Fruit fly (Drosophila melanogaster): ENCODE results near the gene Had1.
A peak's percentile ranks its signal among the peaks of the same experiment; 100 is the strongest.

The Had1 gene

dm6 chrX:16335107-16335642 lies 26.7 kb upstream of the Had1 start (continued):
- TF ChIP-seq chinmo (GFP tag; IDR thresholded peaks at IDR 0.05; ENCODE audit: partially characterized antibody), result 0 out of 4 replicates have a peak, but pooled peaks have one; percentile 40
- TF ChIP-seq Fer3 (tag; optimal IDR thresholded peaks at IDR 0.05), result peak; percentile 64
- TF ChIP-seq Hey (tag; optimal IDR thresholded peaks at IDR 0.05), result no peak
- peak; percentile 60 for TF ChIP-seq CG18764 (GFP tag; optimal IDR thresholded peaks at IDR 0.05)
- peak; percentile 61; the same call in 2 of the 3 replicates for TF ChIP-seq gce (GFP tag; IDR thresholded peaks at IDR 0.05)
- TF ChIP-seq corto (GFP tag; optimal IDR thresholded peaks at IDR 0.05), result no peak
- peak; percentile 47; the same call in 1 of the 2 replicates for TF ChIP-seq CG8765 (GFP tag; IDR thresholded peaks at IDR 0.05)
- TF ChIP-seq sna (GFP tag; IDR thresholded peaks at IDR 0.05; ENCODE audit: partially characterized antibody), result no peak
- TF ChIP-seq Mrtf (GFP tag; IDR thresholded peaks at IDR 0.05), result peak; percentile 73
- TF ChIP-seq CG7372 (GFP tag; IDR thresholded peaks at IDR 0.05), result peak; percentile 55; the same call in 1 of the 2 replicates
- peak; percentile 17 for TF ChIP-seq MESR4 (GFP tag; optimal IDR thresholded peaks at IDR 0.05)
- TF ChIP-seq CG8478 (optimal IDR thresholded peaks at IDR 0.05), result no peak
- TF ChIP-seq pfk (GFP tag; optimal IDR thresholded peaks at IDR 0.05), result peak; percentile 23
- peak; percentile 24 for TF ChIP-seq gcm (GFP tag; optimal IDR thresholded peaks at IDR 0.05)
- no peak for TF ChIP-seq cad (GFP tag; optimal IDR thresholded peaks at IDR 0.05)
- peak; percentile 60 for TF ChIP-seq fu2 (GFP tag; optimal IDR thresholded peaks at IDR 0.05)
- TF ChIP-seq dimm (GFP tag; IDR thresholded peaks at IDR 0.05), result no peak
- peak; percentile 52 for TF ChIP-seq eyg (GFP tag; optimal IDR thresholded peaks at IDR 0.05)
- peak; percentile 61; the same call in 1 of the 3 replicates for TF ChIP-seq CG2889 (GFP tag; IDR thresholded peaks at IDR 0.05)
- TF ChIP-seq CG16815 (GFP tag; optimal IDR thresholded peaks at IDR 0.05), result peak; percentile 36
- peak; percentile 78; the same call in 2 of the 3 replicates for TF ChIP-seq otp (GFP tag; IDR thresholded peaks at IDR 0.05)
- peak; percentile 74 for TF ChIP-seq sob (GFP tag; IDR thresholded peaks at IDR 0.05)
- TF ChIP-seq gcm2 (GFP tag; optimal IDR thresholded peaks at IDR 0.05), result peak; percentile 68
- TF ChIP-seq vfl (GFP tag; optimal IDR thresholded peaks at IDR 0.05), result peak; percentile 75
- peak; percentile 48 for TF ChIP-seq Myb (GFP tag; optimal IDR thresholded peaks at IDR 0.05)
- peak; percentile 53 for TF ChIP-seq CG4282 (GFP tag; optimal IDR thresholded peaks at IDR 0.05)
- TF ChIP-seq CG14441 (GFP tag; IDR thresholded peaks at IDR 0.05), result peak; percentile 82
- peak; percentile 72 for TF ChIP-seq ttk (GFP tag; IDR thresholded peaks at IDR 0.05)
- TF ChIP-seq crc (GFP tag; optimal IDR thresholded peaks at IDR 0.05), result peak; percentile 38
- TF ChIP-seq lmd (GFP tag; IDR thresholded peaks at IDR 0.05), result peak; percentile 72
- TF ChIP-seq CG17385 (GFP tag; optimal IDR thresholded peaks at IDR 0.05), result peak; percentile 90
- TF ChIP-seq TFAM (GFP tag; optimal IDR thresholded peaks at IDR 0.05), result no peak
- peak; percentile 38 for TF ChIP-seq CG7987 (GFP tag; optimal IDR thresholded peaks at IDR 0.05)
- no peak for TF ChIP-seq CG9797 (GFP tag; optimal IDR thresholded peaks at IDR 0.05)
- TF ChIP-seq CG6254 (GFP tag; optimal IDR thresholded peaks at IDR 0.05), result peak; percentile 42
- peak; percentile 8 for TF ChIP-seq dmrt11E (tag; optimal IDR thresholded peaks at IDR 0.05)
- no peak for TF ChIP-seq Poxn (GFP tag; IDR thresholded peaks at IDR 0.05)
- TF ChIP-seq Oaz (GFP tag; IDR thresholded peaks at IDR 0.05), result no peak; the same call in 1 of the 2 replicates
- TF ChIP-seq dysf (GFP tag; IDR thresholded peaks at IDR 0.05), result peak; percentile 76; the same call in 2 of the 3 replicates
- no peak for TF ChIP-seq hb (GFP tag; IDR thresholded peaks at IDR 0.05; ENCODE audit: partially characterized antibody)
- TF ChIP-seq CG2875 (GFP tag; optimal IDR thresholded peaks at IDR 0.05), result peak; percentile 59
- TF ChIP-seq Doc2 (GFP tag; IDR thresholded peaks at IDR 0.05), result no peak
- peak; percentile 73; the same call in 1 of the 2 replicates for TF ChIP-seq CG14014 (GFP tag; IDR thresholded peaks at IDR 0.05)
- peak; percentile 64 for TF ChIP-seq schlank (tag; optimal IDR thresholded peaks at IDR 0.05)
- TF ChIP-seq CG2129 (GFP tag; IDR thresholded peaks at IDR 0.05; ENCODE audit: partially characterized antibody), result no peak
- peak; percentile 42; the same call in 1 of the 2 replicates for TF ChIP-seq CG4404 (GFP tag; IDR thresholded peaks at IDR 0.05)
- TF ChIP-seq Oli (tag; optimal IDR thresholded peaks at IDR 0.05), result peak; percentile 62
- peak; percentile 77 for TF ChIP-seq E2f1 (GFP tag; IDR thresholded peaks at IDR 0.05)
- peak; percentile 93 for TF ChIP-seq Ets65A (GFP tag)
- peak; percentile 71 for TF ChIP-seq Chrac-16 (GFP tag; optimal IDR thresholded peaks at IDR 0.05)
- peak; percentile 46 for TF ChIP-seq nom (GFP tag; optimal IDR thresholded peaks at IDR 0.05)

Data from whole organism, embryonic.